Fruit fly (Drosophila melanogaster) whole organism, wandering third instar larva: Measurements from ENCODE around the gene Wdr59.

Experiments used
- OdsH ChIP-seq: fragments of 200-800 bp; sonication (Bioruptor generic); optimal IDR thresholded peaks from 2 replicates; lab custom pipeline; 2016; ENCODE audit warnings: missing biosample characterization, mild to moderate bottlenecking, missing genetic modification characterization
- Vsx2 ChIP-seq: fragments of 200-300, 225-300 bp; sonication (Bioruptor generic); optimal IDR thresholded peaks from 2 replicates; lab custom pipeline; 2018; ENCODE audit warnings: missing biosample characterization, missing genetic modification characterization; ENCODE audit not compliant: partially characterized antibody
- fru ChIP-seq: fragments of 200-800 bp; sonication (Bioruptor generic); optimal IDR thresholded peaks from 3 replicates; lab custom pipeline; 2016; ENCODE audit warnings: missing biosample characterization, mild to moderate bottlenecking, missing genetic modification characterization
- lola ChIP-seq: fragments of >200 bp; optimal IDR thresholded peaks from 2 replicates; lab custom pipeline; 2017; ENCODE audit warnings: missing biosample characterization, missing genetic modification characterization
- psq ChIP-seq: fragments of 200-800 bp; sonication (Bioruptor generic); optimal IDR thresholded peaks from 3 replicates; lab custom pipeline; 2017; ENCODE audit warnings: missing biosample characterization, mild to moderate bottlenecking, missing genetic modification characterization, moderate library complexity
- usp ChIP-seq: fragments of >200 bp; optimal IDR thresholded peaks from 2 replicates; lab custom pipeline; 2017; ENCODE audit warnings: missing biosample characterization, missing genetic modification characterization

DNA sequence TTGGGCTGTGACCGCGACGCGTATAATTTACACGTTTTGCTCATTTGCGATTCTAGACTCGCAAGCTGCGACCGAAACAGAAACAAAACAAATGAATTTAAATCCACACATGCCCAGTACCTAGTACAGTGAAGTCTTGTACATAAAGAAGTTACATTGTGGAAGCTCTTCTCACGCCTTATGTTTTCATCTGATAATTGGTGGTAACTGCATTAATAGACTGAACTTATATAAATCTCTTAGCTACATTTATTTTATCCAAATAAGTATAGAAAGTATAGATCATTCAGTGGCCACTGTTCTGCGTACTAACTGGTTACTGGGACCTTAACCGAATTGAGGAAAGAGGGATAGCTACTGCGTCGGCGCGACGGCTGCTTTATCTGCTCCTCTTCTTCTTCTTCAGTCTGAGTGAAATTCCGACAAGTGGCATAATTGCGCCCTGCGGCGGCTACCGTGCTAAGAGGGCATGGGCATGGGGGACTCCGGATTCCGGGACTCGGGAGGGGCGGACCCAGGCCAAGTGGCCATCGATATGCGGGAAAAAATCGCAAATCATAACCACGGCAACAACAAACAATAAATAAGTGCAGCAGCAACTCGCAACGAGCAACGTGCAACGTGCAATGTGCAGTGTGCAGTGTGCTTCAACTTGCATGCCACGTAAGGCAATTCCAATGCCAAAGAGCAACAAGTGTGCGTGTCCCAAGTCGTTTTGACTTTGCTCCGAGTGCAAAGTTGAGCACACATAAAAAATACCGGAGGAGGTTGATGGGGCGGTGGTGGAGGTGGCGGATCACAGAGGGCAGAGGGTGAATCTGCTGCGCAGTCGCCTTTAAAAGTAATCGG is 39.4 kb upstream of the Wdr59 start:
- TF ChIP-seq psq (GFP tag; lab: Kevin White, UChicago) (no peak), Vsx2 (GFP tag; lab: Kevin White, UChicago) (no peak), usp (GFP tag; lab: Kevin White, UChicago) (no peak), OdsH (GFP tag; lab: Kevin White, UChicago) (no peak), lola (GFP tag; lab: Kevin White, UChicago) (no peak), fru (GFP tag; lab: Kevin White, UChicago) (peak; percentile 74)
